Fruit fly (Drosophila melanogaster): ENCODE measurements around the gene CG32148.

- TF ChIP-seq CG8924 (tag; optimal IDR thresholded peaks at IDR 0.05) (peak; percentile 89), fd96Cb (tag; optimal IDR thresholded peaks at IDR 0.05) (peak; percentile 86), Dref (GFP tag; IDR thresholded peaks at IDR 0.05) (no peak), Lim3 (GFP tag; IDR thresholded peaks at IDR 0.05) (0 out of 2 replicates have a peak, but pooled peaks have one; percentile 63), ap (GFP tag; IDR thresholded peaks at IDR 0.05) (peak; percentile 56; the same call in 1 of the 2 replicates), Dll (GFP tag; IDR thresholded peaks at IDR 0.05; ENCODE audit: partially characterized antibody) (no peak), CG12744 (GFP tag; optimal IDR thresholded peaks at IDR 0.05) (no peak), Nf-YC (tag; optimal IDR thresholded peaks at IDR 0.05) (peak; percentile 57), bowl (GFP tag; IDR thresholded peaks at IDR 0.05) (no peak), sens (GFP tag) (peak; percentile 90), Blimp-1 (GFP tag; optimal IDR thresholded peaks at IDR 0.05) (peak; percentile 85), MTF-1 (GFP tag; optimal IDR thresholded peaks at IDR 0.05; ENCODE audit: borderline replicate concordance) (peak; percentile 23)
Measured at dm6 chr3L:15011638-15012335, 11.5 kb upstream of the CG32148 start.

All from whole organism, embryonic.